Worm (Caenorhabditis elegans) whole organism, L1 larva: ENCODE data around the gene suf-1.

ENCODE experiments used
- C04F5.9 ChIP-seq: sonication (generic microtip); optimal IDR thresholded peaks from 2 replicates; lab custom pipeline; 2016; ENCODE audit warnings: missing genetic modification characterization, missing compliant biosample characterization
- F16B12.6 ChIP-seq: fragments of 150-350 bp; optimal IDR thresholded peaks from 2 replicates; lab custom pipeline; 2014; ENCODE audit warnings: missing biosample characterization, missing genetic modification characterization
- Y116A8C.19 ChIP-seq: sonication (generic microtip); optimal IDR thresholded peaks from 2 replicates; lab custom pipeline; 2016; ENCODE audit warnings: missing compliant biosample characterization, missing genetic modification characterization, borderline replicate concordance
- alr-1 ChIP-seq: fragments of 200-800 bp; sonication (Bioruptor generic); optimal IDR thresholded peaks from 2 replicates; lab custom pipeline; 2018; ENCODE audit warnings: borderline replicate concordance, mild to moderate bottlenecking, missing genetic modification characterization, missing compliant biosample characterization
- ceh-8 ChIP-seq: fragments of 200-800 bp; sonication (Bioruptor generic); optimal IDR thresholded peaks from 2 replicates; lab custom pipeline; 2018; ENCODE audit warnings: mild to moderate bottlenecking, missing genetic modification characterization, moderate library complexity, missing compliant biosample characterization
- efl-1 ChIP-seq, 4 experiments: fragments of 150-350 bp; optimal IDR thresholded peaks in 3 of 4; peaks in 1 of 4; 1 replicate in 1 of 4; 2 replicates in 3 of 4; lab custom pipeline; 2014; ENCODE audit warnings: missing biosample characterization in 2 of 4, missing genetic modification characterization in 2 of 4, missing genetic modification reagents in 2 of 4
- efl-3 ChIP-seq: fragments of 200-800 bp; sonication (Bioruptor generic); optimal IDR thresholded peaks from 2 replicates; lab custom pipeline; 2018; ENCODE audit warnings: mild to moderate bottlenecking, missing genetic modification characterization, missing compliant biosample characterization
- egl-13 ChIP-seq: sonication (generic microtip); optimal IDR thresholded peaks from 2 replicates; lab custom pipeline; 2016; ENCODE audit warnings: missing genotype, missing genetic modification reagents, missing genetic modification characterization, missing compliant biosample characterization
- elt-2 ChIP-seq: sonication (generic microtip); optimal IDR thresholded peaks from 2 replicates; lab custom pipeline; 2016; ENCODE audit warnings: missing genetic modification characterization, mild to moderate bottlenecking, inconsistent platforms, missing compliant biosample characterization, missing genetic modification reagents
- elt-3 ChIP-seq, 6 experiments: fragments of 150-350 bp in 1 of 6; sonication (generic microtip); optimal IDR thresholded peaks; 2 replicates each; lab custom pipeline; 2017 to 2018; ENCODE audit warnings: missing biosample characterization in 6 of 6, missing genetic modification characterization in 6 of 6, inconsistent platforms in 1 of 6
- ets-5 ChIP-seq: fragments of 200-800 bp; sonication (Bioruptor generic); IDR thresholded peaks from 2 replicates; pipeline ENCODE4 v1.3.6; 2022; ENCODE audit warnings: missing genetic modification characterization, missing compliant biosample characterization
- fkh-8 ChIP-seq: sonication (generic microtip); optimal IDR thresholded peaks from 2 replicates; lab custom pipeline; 2016; ENCODE audit warnings: mild to moderate bottlenecking, missing genetic modification characterization, missing compliant biosample characterization
- grh-1 ChIP-seq: fragments of 200-800 bp; sonication (Bioruptor generic); IDR thresholded peaks from 2 replicates; pipeline ENCODE4 v1.3.6; 2022; ENCODE audit warnings: missing genetic modification reagents, missing genetic modification characterization, missing compliant biosample characterization
- hlh-4 ChIP-seq: sonication (generic microtip); optimal IDR thresholded peaks from 2 replicates; lab custom pipeline; 2016; ENCODE audit warnings: mild to moderate bottlenecking, missing genetic modification characterization, missing compliant biosample characterization
- hpl-2 ChIP-seq: fragments of 150-350 bp; optimal IDR thresholded peaks from 2 replicates; lab custom pipeline; 2014; ENCODE audit warnings: missing biosample characterization, missing genetic modification reagents, missing genetic modification characterization
- irx-1 ChIP-seq: sonication (generic microtip); optimal IDR thresholded peaks from 2 replicates; lab custom pipeline; 2016; ENCODE audit warnings: missing genetic modification characterization, missing compliant biosample characterization
- isw-1 ChIP-seq: fragments of 200-800 bp; sonication (Bioruptor generic); IDR thresholded peaks from 2 replicates; pipeline ENCODE4 v1.3.6; 2022; ENCODE audit warnings: missing genetic modification characterization, missing compliant biosample characterization
- jun-1 ChIP-seq: fragments of 150-350 bp; optimal IDR thresholded peaks from 2 replicates; lab custom pipeline; 2014; ENCODE audit warnings: missing biosample characterization, missing genetic modification reagents, missing genetic modification characterization
- lin-15B ChIP-seq: fragments of 150-350 bp; sonication (generic microtip); optimal IDR thresholded peaks from 3 replicates; lab custom pipeline; 2014; ENCODE audit warnings: missing biosample characterization, missing genetic modification characterization
- lin-35 ChIP-seq, 2 experiments: fragments of 150-350 bp; optimal IDR thresholded peaks; 2 replicates each; lab custom pipeline; 2014; ENCODE audit warnings: missing biosample characterization in 2 of 2, missing genetic modification characterization in 2 of 2, missing genetic modification reagents in 2 of 2
- lin-39 ChIP-seq: fragments of 150-350 bp; optimal IDR thresholded peaks from 2 replicates; lab custom pipeline; 2014; ENCODE audit warnings: missing biosample characterization, missing genetic modification reagents, missing genetic modification characterization
- lsy-2 ChIP-seq, 2 experiments: fragments of 150-350 bp; optimal IDR thresholded peaks; 2 replicates each; lab custom pipeline; 2014; ENCODE audit warnings: missing biosample characterization in 2 of 2, missing genetic modification characterization in 2 of 2
- mab-9 ChIP-seq: fragments of 200-800 bp; sonication (Bioruptor generic); IDR thresholded peaks from 2 replicates; pipeline ENCODE4 v1.3.6; 2022; ENCODE audit warnings: missing genetic modification reagents, missing genetic modification characterization, missing compliant biosample characterization
- mep-1 ChIP-seq: fragments of 150-350 bp; optimal IDR thresholded peaks from 2 replicates; lab custom pipeline; 2014; ENCODE audit warnings: missing biosample characterization, missing genetic modification characterization
- nhr-11 ChIP-seq: fragments of 150-350 bp; optimal IDR thresholded peaks from 2 replicates; lab custom pipeline; 2014; ENCODE audit warnings: missing biosample characterization, missing genetic modification characterization
- nhr-19 ChIP-seq: fragments of 200-800 bp; sonication (Bioruptor generic); conservative IDR thresholded peaks from 2 replicates; pipeline ENCODE4 v1.3.6; 2022; ENCODE audit warnings: missing genetic modification characterization, missing compliant biosample characterization
- nhr-20 ChIP-seq: sonication (generic microtip); optimal IDR thresholded peaks from 2 replicates; lab custom pipeline; 2016; ENCODE audit warnings: mild to moderate bottlenecking, missing genetic modification characterization, missing compliant biosample characterization
- nhr-237 ChIP-seq: fragments of 150-350 bp; optimal IDR thresholded peaks from 2 replicates; lab custom pipeline; 2014; ENCODE audit warnings: missing biosample characterization, missing genetic modification characterization
- nhr-28 ChIP-seq: fragments of 150-350 bp; optimal IDR thresholded peaks from 2 replicates; lab custom pipeline; 2014; ENCODE audit warnings: missing biosample characterization, missing genetic modification characterization
- nhr-47 ChIP-seq: sonication (generic microtip); optimal IDR thresholded peaks from 2 replicates; lab custom pipeline; 2016; ENCODE audit warnings: mild to moderate bottlenecking, missing genetic modification characterization, moderate library complexity, missing compliant biosample characterization
- nhr-71 ChIP-seq: sonication (generic microtip); optimal IDR thresholded peaks from 2 replicates; lab custom pipeline; 2016; ENCODE audit warnings: mild to moderate bottlenecking, missing genetic modification characterization, moderate library complexity, missing compliant biosample characterization
- nhr-76 ChIP-seq: sonication (generic microtip); optimal IDR thresholded peaks from 2 replicates; lab custom pipeline; 2017; ENCODE audit warnings: missing biosample characterization, missing genetic modification characterization
- nhr-77 ChIP-seq: fragments of 150-350 bp; optimal IDR thresholded peaks from 2 replicates; lab custom pipeline; 2014; ENCODE audit warnings: missing biosample characterization, missing genetic modification characterization
- nhr-84 ChIP-seq: sonication (generic microtip); optimal IDR thresholded peaks from 2 replicates; lab custom pipeline; 2017; ENCODE audit warnings: missing biosample characterization, missing genetic modification characterization
- nhr-90 ChIP-seq: sonication (generic microtip); optimal IDR thresholded peaks from 2 replicates; lab custom pipeline; 2016; ENCODE audit warnings: mild to moderate bottlenecking, missing genetic modification characterization, missing compliant biosample characterization; ENCODE audit not compliant: poor library complexity
- pag-3 ChIP-seq: sonication (generic microtip); optimal IDR thresholded peaks from 2 replicates; lab custom pipeline; 2017; ENCODE audit warnings: missing genetic modification characterization, mild to moderate bottlenecking, missing compliant biosample characterization, antibody characterized with exemption, borderline replicate concordance; ENCODE audit not compliant: insufficient read depth
- pax-3 ChIP-seq: fragments of 200-800 bp; sonication (Bioruptor generic); optimal IDR thresholded peaks from 2 replicates; lab custom pipeline; 2018; ENCODE audit warnings: mild to moderate bottlenecking, missing genetic modification characterization, moderate library complexity, missing compliant biosample characterization
- pqm-1 ChIP-seq: sonication (generic microtip); optimal IDR thresholded peaks from 3 replicates; lab custom pipeline; 2017; ENCODE audit warnings: missing biosample characterization, missing genetic modification characterization
- rnt-1 ChIP-seq: sonication (generic microtip); optimal IDR thresholded peaks from 2 replicates; lab custom pipeline; 2016; ENCODE audit warnings: mild to moderate bottlenecking, missing genetic modification characterization, moderate library complexity, missing compliant biosample characterization
- skn-1 ChIP-seq: fragments of 150-350 bp; optimal IDR thresholded peaks from 2 replicates; lab custom pipeline; 2014; ENCODE audit warnings: missing biosample characterization, missing genetic modification characterization
- snpc-4 ChIP-seq: fragments of 150-350 bp; optimal IDR thresholded peaks from 2 replicates; lab custom pipeline; 2014; ENCODE audit warnings: missing biosample characterization, missing genetic modification characterization
- snu-23 ChIP-seq: sonication (generic microtip); optimal IDR thresholded peaks from 2 replicates; lab custom pipeline; 2016; ENCODE audit warnings: missing genetic modification characterization, missing compliant biosample characterization
- sup-37 ChIP-seq: fragments of 200-800 bp; sonication (Bioruptor generic); optimal IDR thresholded peaks from 2 replicates; lab custom pipeline; 2018; ENCODE audit warnings: mild to moderate bottlenecking, missing genetic modification characterization, missing compliant biosample characterization
- swsn-7 ChIP-seq: sonication (generic microtip); optimal IDR thresholded peaks from 2 replicates; lab custom pipeline; 2016; ENCODE audit warnings: missing genetic modification characterization, missing compliant biosample characterization
- tbx-2 ChIP-seq: sonication (generic microtip); optimal IDR thresholded peaks from 2 replicates; lab custom pipeline; 2016; ENCODE audit warnings: missing genetic modification characterization, missing compliant biosample characterization
- unc-130 ChIP-seq: fragments of 150-350 bp; optimal IDR thresholded peaks from 2 replicates; lab custom pipeline; 2017; ENCODE audit warnings: missing biosample characterization, missing genetic modification characterization, inconsistent platforms
- unc-30 ChIP-seq: sonication (generic microtip); optimal IDR thresholded peaks from 2 replicates; lab custom pipeline; 2017; ENCODE audit warnings: missing biosample characterization, missing genetic modification characterization
- unc-86 ChIP-seq: sonication (generic microtip); optimal IDR thresholded peaks from 2 replicates; lab custom pipeline; 2016; ENCODE audit warnings: missing genetic modification characterization, missing compliant biosample characterization
- xbp-1 ChIP-seq: sonication (generic microtip); optimal IDR thresholded peaks from 2 replicates; lab custom pipeline; 2016; ENCODE audit warnings: missing genetic modification characterization, missing compliant biosample characterization
- zip-4 ChIP-seq: fragments of 200-800 bp; sonication (Bioruptor generic); optimal IDR thresholded peaks from 2 replicates; lab custom pipeline; 2018; ENCODE audit warnings: mild to moderate bottlenecking, missing genetic modification characterization, moderate library complexity, missing compliant biosample characterization
- ztf-11 ChIP-seq, 2 experiments: sonication (generic microtip); optimal IDR thresholded peaks; 2 replicates each; lab custom pipeline; 2016 to 2017; ENCODE audit warnings: missing genetic modification characterization in 2 of 2, missing biosample characterization in 1 of 2, missing compliant biosample characterization in 1 of 2
- ztf-4 ChIP-seq: fragments of 150-350 bp; optimal IDR thresholded peaks from 2 replicates; lab custom pipeline; 2014; ENCODE audit warnings: missing biosample characterization, missing genetic modification characterization

Gene suf-1

ce11 chrII:8602337-8602944 lies 1.2 kb upstream of the suf-1 start, which contains the start of the genes cpf-1 and rpl-26:
Gene cpf-1, minus strand, starts transcription at chrII:8602440.
Gene rpl-26, plus strand, starts transcription at chrII:8602785.
- TF ChIP-seq unc-30 (no peak), mab-9 (GFP tag; lab: Robert Waterston, UW) (no peak), hpl-2 (GFP tag; lab: Kevin White, UChicago) (no peak), nhr-237 (tag; lab: Kevin White, UChicago) (no peak), nhr-90 (no peak), rnt-1 (tag; lab: Kevin White, UChicago) (peak; percentile 61), alr-1 (tag; lab: Kevin White, UChicago) (no peak), elt-2 (tag; lab: Kevin White, UChicago) (no peak), nhr-47 (tag; lab: Kevin White, UChicago) (peak; percentile 44), nhr-20 (tag; lab: Kevin White, UChicago) (peak; percentile 71), xbp-1 (peak; percentile 48), zip-4 (GFP tag; lab: Kevin White, UChicago) (no peak), lin-15B (tag; lab: Kevin White, UChicago) (peak; percentile 29), sup-37 (GFP tag; lab: Kevin White, UChicago) (no peak), nhr-19 (GFP tag; lab: Robert Waterston, UW) (peak; percentile 38), F16B12.6 (tag; lab: Kevin White, UChicago) (peak; percentile 73), lsy-2 (tag; optimal IDR thresholded peaks at IDR 0.05; lab: Kevin White, UChicago) (peak; percentile 70 to 93), nhr-11 (tag; lab: Kevin White, UChicago) (no peak), lin-39 (tag; lab: Kevin White, UChicago) (no peak), ztf-11 (tag; optimal IDR thresholded peaks at IDR 0.05; lab: Kevin White, UChicago) (no peak), jun-1 (peak; percentile 37), ceh-8 (GFP tag; lab: Kevin White, UChicago) (no peak), ets-5 (no peak), snu-23 (GFP tag; lab: Kevin White, UChicago) (peak; percentile 69), nhr-77 (tag; lab: Kevin White, UChicago) (peak; percentile 37), irx-1 (tag; lab: Kevin White, UChicago) (no peak), skn-1 (peak; percentile 58), swsn-7 (tag; lab: Kevin White, UChicago) (peak; percentile 53), snpc-4 (tag; lab: Kevin White, UChicago) (peak; percentile 4), nhr-71 (tag; lab: Kevin White, UChicago) (peak; percentile 70), elt-3 (tag; optimal IDR thresholded peaks at IDR 0.05; lab: Kevin White, UChicago) (peak in 1 of 6 experiments; percentile 84), fkh-8 (peak; percentile 32), pax-3 (tag; lab: Kevin White, UChicago) (no peak), lin-35 (GFP tag; optimal IDR thresholded peaks at IDR 0.05; lab: Kevin White, UChicago) (peak; percentile 70 to 81), pag-3 (tag; lab: Kevin White, UChicago) (no peak), egl-13 (tag; lab: Kevin White, UChicago) (no peak), mep-1 (tag; lab: Kevin White, UChicago) (peak; percentile 69), nhr-76 (no peak), pqm-1 (tag; lab: Kevin White, UChicago) (no peak), isw-1 (GFP tag; lab: Robert Waterston, UW) (peak; percentile 38; the same call in 1 of the 2 replicates), nhr-84 (tag; lab: Kevin White, UChicago) (no peak), tbx-2 (tag; lab: Kevin White, UChicago) (no peak), nhr-28 (tag; lab: Kevin White, UChicago) (no peak), unc-86 (tag; lab: Kevin White, UChicago) (peak; percentile 26), efl-1 (optimal IDR thresholded peaks at IDR 0.05; lab: Kevin White, UChicago) (peak; percentile 72 to 73), efl-1 (GFP tag; optimal IDR thresholded peaks at IDR 0.05 in 1 of 2; lab: Kevin White, UChicago) (peak; percentile 73 to 96), ztf-4 (tag; lab: Kevin White, UChicago) (no peak), efl-3 (GFP tag; lab: Kevin White, UChicago) (no peak), unc-130 (tag; lab: Kevin White, UChicago) (peak; percentile 56), grh-1 (GFP tag; lab: Robert Waterston, UW) (no peak), C04F5.9 (tag; lab: Kevin White, UChicago) (no peak), Y116A8C.19 (no peak), hlh-4 (tag; lab: Kevin White, UChicago) (no peak)
